Fruit fly (Drosophila melanogaster) S2 (cell line): Measurements from ENCODE around the gene CG32544.

ENCODE experiments used
- CG8478 ChIP-seq: fragments of >200 bp; optimal IDR thresholded peaks from 2 replicates; lab custom pipeline; 2018
- CTCF ChIP-seq, 2 experiments: fragments of >200 bp; optimal IDR thresholded peaks; 2 replicates each; lab custom pipeline; 2018

CG32544 gene

dm6 chrX:18848338-18849021, 11.6 kb upstream of the CG32544 start, which contains the start of gene shop:
shop (minus strand) TSS chrX:18848566.
- TF ChIP-seq CG8478 (lab: Kevin White, UChicago) (no peak), CTCF (optimal IDR thresholded peaks at IDR 0.05; lab: Kevin White, UChicago) (no peak)

DNA sequence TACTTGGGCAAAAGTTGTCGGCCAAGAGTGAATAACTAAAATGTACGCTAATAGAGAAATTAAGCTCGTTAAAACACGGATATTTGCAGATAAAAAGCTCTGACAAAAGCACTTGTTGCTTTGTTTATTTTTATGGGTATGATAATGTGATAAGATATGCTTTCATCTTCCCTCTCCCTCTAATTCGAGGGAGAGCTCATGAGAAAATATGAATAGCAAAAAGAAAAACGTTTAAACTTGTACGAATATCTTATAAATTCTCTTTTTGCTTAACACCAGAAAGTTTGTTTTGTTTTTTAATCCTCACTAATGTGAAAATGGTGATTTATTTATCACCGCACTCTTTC, 11.1 kb upstream of the CG32544 start:
- no peak for TF ChIP-seq CTCF (optimal IDR thresholded peaks at IDR 0.05; lab: Kevin White, UChicago)
- no peak for TF ChIP-seq CG8478 (lab: Kevin White, UChicago)

- TF ChIP-seq CTCF (optimal IDR thresholded peaks at IDR 0.05; lab: Kevin White, UChicago) (no peak), CG8478 (lab: Kevin White, UChicago) (no peak)
Observed at dm6 chrX:18857356-18857807, 2.7 kb upstream of the CG32544 start, which contains the start of gene CG7322. CG7322 (minus strand) TSS chrX:18857757.

DNA sequence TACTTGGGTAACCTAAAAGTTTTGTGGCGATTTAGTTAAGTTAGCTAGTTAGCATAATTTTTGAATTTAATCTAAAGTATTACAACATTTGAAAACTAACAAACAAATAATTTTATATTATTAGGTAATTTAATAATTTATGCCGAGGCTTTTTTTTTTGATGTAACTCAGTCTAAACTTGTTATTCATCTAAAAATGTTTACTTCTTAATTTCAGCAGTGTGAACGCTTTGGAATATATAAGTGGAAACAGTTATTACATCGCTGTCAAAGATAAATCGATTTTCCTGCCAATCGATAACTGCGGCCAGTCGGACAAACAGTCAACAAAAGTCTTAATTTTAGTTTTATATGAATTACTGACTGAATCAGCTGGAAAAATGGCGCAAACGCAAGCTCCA, 2.2 kb upstream of the CG32544 start, which contains the start of gene Usp39:
Gene Usp39 (plus strand): TSS at position 288 of the 400 bp plus-strand sequence.
- no peak for TF ChIP-seq CG8478 (lab: Kevin White, UChicago)
- no peak for TF ChIP-seq CTCF (optimal IDR thresholded peaks at IDR 0.05; lab: Kevin White, UChicago)

dm6 chrX:18863748-18864482, 3.8 kb downstream of the CG32544 start, which contains the start of the genes CG7326 and Dora:
CG7326 (minus strand) TSS chrX:18863776.
Dora (plus strand) TSS chrX:18863950.
- TF ChIP-seq CTCF (optimal IDR thresholded peaks at IDR 0.05; lab: Kevin White, UChicago) (peak; percentile 36), CG8478 (lab: Kevin White, UChicago) (no peak)

dm6 chrX:18864483-18865358, 4.6 kb downstream of the CG32544 start:
- TF ChIP-seq CG8478 (lab: Kevin White, UChicago), result no peak
- TF ChIP-seq CTCF (optimal IDR thresholded peaks at IDR 0.05; lab: Kevin White, UChicago), result no peak

DNA sequence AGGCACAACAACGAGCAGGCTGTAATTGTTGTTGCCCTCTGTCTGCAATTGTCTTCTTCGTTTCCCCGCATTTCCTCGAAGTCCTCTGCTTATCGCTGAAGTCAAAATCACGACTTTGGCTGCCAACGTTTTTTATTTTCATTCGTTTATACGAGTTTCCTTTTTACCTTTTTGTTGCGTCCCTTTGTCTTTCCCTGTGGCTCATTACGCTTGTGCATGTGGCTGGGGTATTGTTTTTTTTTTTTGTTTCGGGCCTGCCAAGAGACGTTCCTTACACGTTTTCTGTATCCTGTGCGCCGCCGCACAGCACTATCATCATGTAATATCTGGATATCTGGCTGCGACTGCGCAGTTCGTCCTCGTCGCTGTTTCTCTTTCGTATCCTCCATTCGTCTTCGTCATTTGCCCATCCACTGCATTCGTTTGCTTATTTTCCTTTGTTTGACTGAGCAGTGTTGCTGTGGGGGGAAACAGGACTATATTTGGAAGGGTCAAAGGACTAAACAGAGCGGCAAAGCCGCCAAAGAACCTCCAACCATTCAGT, 6.3 kb downstream of the CG32544 start:
- TF ChIP-seq CG8478 (lab: Kevin White, UChicago) (no peak), CTCF (optimal IDR thresholded peaks at IDR 0.05; lab: Kevin White, UChicago) (no peak)

- no peak for TF ChIP-seq CG8478 (lab: Kevin White, UChicago)
- TF ChIP-seq CTCF (optimal IDR thresholded peaks at IDR 0.05; lab: Kevin White, UChicago), result no peak
Observed at dm6 chrX:18868142-18868541, 8.1 kb downstream of the CG32544 start.

DNA sequence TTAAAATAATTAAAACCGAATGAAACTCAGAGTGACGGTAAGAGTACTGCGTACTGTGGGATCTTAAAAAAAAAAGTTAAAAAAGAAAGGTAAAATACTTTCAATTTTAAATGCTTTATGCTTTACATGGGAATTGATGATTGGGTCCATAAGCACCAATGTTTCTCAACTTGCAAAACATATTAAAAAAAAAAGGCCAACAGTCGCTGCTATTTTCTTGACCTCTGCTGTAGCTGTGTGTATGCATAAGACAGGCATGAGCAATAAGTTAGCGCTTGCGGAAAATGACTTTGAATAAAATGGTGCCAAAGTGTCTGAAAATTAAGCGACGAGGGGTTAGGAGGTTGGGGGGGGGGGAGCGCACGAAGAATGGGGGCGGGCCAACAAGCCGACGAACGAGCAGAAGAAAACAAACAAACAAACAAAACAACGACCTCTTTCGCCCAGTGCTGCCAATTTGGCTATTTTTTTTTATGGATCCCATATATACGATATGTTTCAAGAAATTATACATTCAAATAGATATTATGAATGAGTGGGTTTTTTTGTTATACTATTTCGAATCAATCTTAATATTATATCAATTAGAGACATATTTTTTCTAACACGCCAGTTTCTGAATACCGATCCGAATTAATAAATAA, 9.5 kb downstream of the CG32544 start:
- TF ChIP-seq CG8478 (lab: Kevin White, UChicago), result no peak
- no peak for TF ChIP-seq CTCF (optimal IDR thresholded peaks at IDR 0.05; lab: Kevin White, UChicago)

DNA sequence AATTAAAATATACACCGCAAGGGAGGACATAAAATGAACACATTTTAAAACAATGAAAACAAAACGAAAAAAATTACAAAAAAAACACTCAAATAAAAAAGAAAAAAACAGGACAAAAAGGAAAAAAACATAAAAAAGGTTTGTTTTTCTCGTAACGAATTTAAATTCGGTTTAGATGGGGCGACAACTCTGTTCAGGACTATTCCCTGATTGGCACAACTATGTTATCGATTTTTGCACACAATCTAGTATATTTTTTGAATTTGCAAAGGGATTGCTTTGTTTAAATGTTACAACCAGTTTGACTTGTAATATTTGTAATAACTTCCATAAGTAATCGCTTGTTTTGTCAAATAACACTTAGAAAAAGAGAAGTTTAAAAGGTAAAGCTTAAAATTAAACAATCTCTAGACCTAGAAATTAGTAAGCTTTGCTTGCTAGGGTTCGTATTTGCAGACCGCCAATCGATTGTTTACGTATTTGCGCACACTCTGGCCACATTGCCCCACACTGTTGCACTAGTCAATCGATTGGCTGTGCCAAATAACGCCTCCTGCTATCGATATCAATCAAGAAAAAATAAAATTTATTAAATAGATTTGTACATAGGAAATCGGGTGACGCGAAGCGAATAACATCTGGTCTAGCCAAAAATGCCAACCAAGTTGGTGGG, 24.1 kb downstream of the CG32544 start, which contains the start of gene CG7332:
Gene CG7332 (plus strand): TSS at position 515 of the 673 bp plus-strand sequence.
- TF ChIP-seq CG8478 (lab: Kevin White, UChicago) (no peak), CTCF (optimal IDR thresholded peaks at IDR 0.05; lab: Kevin White, UChicago) (no peak)

DNA sequence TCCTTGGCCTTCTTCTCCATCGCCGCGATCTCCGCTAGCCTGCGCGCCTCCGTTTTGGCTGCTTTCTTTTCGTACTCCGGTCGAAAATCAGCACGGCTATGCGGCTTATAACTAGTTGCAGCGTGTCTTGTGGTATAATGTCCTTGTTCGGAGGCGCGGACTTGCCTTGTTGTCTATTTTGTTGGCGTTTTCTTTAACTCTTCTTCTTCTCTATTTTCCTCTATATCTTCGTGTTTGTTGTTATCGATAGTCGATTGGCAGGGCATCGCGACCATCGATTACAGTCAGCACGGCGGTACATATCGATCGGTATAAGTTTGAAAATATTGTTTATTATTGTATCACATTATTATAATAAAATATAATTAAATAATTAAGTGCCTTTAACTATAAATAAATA, 33.3 kb downstream of the CG32544 start, which contains the start of gene Flacc:
Gene Flacc (minus strand): TSS at position 204 of the 400 bp plus-strand sequence.
- TF ChIP-seq CTCF (optimal IDR thresholded peaks at IDR 0.05; lab: Kevin White, UChicago) (no peak), CG8478 (lab: Kevin White, UChicago) (no peak)

DNA sequence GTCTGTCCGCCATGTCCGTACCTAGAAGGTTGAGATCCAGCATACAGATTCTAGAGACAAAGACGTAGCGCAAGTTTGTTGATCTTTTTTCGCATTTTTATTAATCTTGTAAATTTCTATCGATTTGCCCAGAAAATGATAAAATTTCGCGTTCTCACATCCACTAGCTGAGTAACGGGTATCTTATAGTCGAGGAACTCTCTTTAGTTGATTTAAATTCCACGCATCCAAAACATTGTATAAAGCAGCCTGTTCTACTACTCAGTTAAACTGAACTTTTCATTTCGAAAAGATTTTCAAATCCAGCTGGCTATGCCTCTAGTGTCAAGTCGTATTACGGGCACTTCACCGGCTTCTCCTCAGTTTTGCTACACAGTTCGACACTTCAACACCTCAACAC, 34.1 kb downstream of the CG32544 start, which contains the start of gene SdhBL:
Gene SdhBL (plus strand): TSS at position 301 of the 400 bp plus-strand sequence.
- TF ChIP-seq CTCF (optimal IDR thresholded peaks at IDR 0.05; lab: Kevin White, UChicago) (no peak), CG8478 (lab: Kevin White, UChicago) (no peak)

- TF ChIP-seq CTCF (optimal IDR thresholded peaks at IDR 0.05; lab: Kevin White, UChicago), result no peak
- TF ChIP-seq CG8478 (lab: Kevin White, UChicago), result no peak
Observed at dm6 chrX:18897294-18897693, 37.2 kb downstream of the CG32544 start.
